Fruit fly (Drosophila melanogaster): Measurements from ENCODE around the gene CG3168.

Gene CG3168

dm6 chrX:6705059-6705802 lies 34.6 kb downstream of the CG3168 start (continued):
- no peak for TF ChIP-seq CG17568 (GFP tag; optimal IDR thresholded peaks at IDR 0.05)
- no peak for TF ChIP-seq CG6175 (GFP tag; IDR thresholded peaks at IDR 0.05)
- no peak for TF ChIP-seq Dip2 (GFP tag; IDR thresholded peaks at IDR 0.05)
- TF ChIP-seq ttk (GFP tag; IDR thresholded peaks at IDR 0.05): no peak
- no peak for TF ChIP-seq CG1024 (GFP tag; IDR thresholded peaks at IDR 0.05)
- TF ChIP-seq hkb (optimal IDR thresholded peaks at IDR 0.05): no peak
- TF ChIP-seq hkb (GFP tag; IDR thresholded peaks at IDR 0.05): no peak
- no peak for TF ChIP-seq Lim3 (GFP tag; IDR thresholded peaks at IDR 0.05)
- no peak for TF ChIP-seq CG6272 (GFP tag; IDR thresholded peaks at IDR 0.05)
- TF ChIP-seq Sox102F (GFP tag; optimal IDR thresholded peaks at IDR 0.05): peak; percentile 13
- TF ChIP-seq org-1 (GFP tag; optimal IDR thresholded peaks at IDR 0.05): no peak
- TF ChIP-seq az2 (GFP tag; optimal IDR thresholded peaks at IDR 0.05): no peak
- no peak for TF ChIP-seq insv (GFP tag; optimal IDR thresholded peaks at IDR 0.05)
- TF ChIP-seq sd (tag; optimal IDR thresholded peaks at IDR 0.05): no peak
- no peak for TF ChIP-seq hth (optimal IDR thresholded peaks at IDR 0.05)
- TF ChIP-seq CG12155 (GFP tag; optimal IDR thresholded peaks at IDR 0.05): no peak
- no peak for TF ChIP-seq gcm (GFP tag; optimal IDR thresholded peaks at IDR 0.05)
- no peak for TF ChIP-seq CG10274 (GFP tag; optimal IDR thresholded peaks at IDR 0.05)
- TF ChIP-seq chinmo (GFP tag; IDR thresholded peaks at IDR 0.05; ENCODE audit: partially characterized antibody): no peak
- TF ChIP-seq fd102C (GFP tag; optimal IDR thresholded peaks at IDR 0.05): no peak
- no peak for TF ChIP-seq CG18764 (GFP tag; optimal IDR thresholded peaks at IDR 0.05)
- TF ChIP-seq CG31441 (GFP tag; IDR thresholded peaks at IDR 0.05): no peak
- no peak for TF ChIP-seq Side (GFP tag; optimal IDR thresholded peaks at IDR 0.05)
- TF ChIP-seq CG7839 (tag; optimal IDR thresholded peaks at IDR 0.05): no peak
- TF ChIP-seq Dll (GFP tag; IDR thresholded peaks at IDR 0.05; ENCODE audit: partially characterized antibody): no peak
- no peak for TF ChIP-seq Ssrp (tag; optimal IDR thresholded peaks at IDR 0.05)
- TF ChIP-seq yki (optimal IDR thresholded peaks at IDR 0.05): no peak
- no peak for TF ChIP-seq CG7372 (GFP tag; IDR thresholded peaks at IDR 0.05)
- no peak for TF ChIP-seq CG8478 (optimal IDR thresholded peaks at IDR 0.05)
- no peak for TF ChIP-seq CG11560 (tag; IDR thresholded peaks at IDR 0.05)
- peak; percentile 45 for TF ChIP-seq CG34376 (GFP tag; optimal IDR thresholded peaks at IDR 0.05)
- TF ChIP-seq CG3726 (GFP tag; IDR thresholded peaks at IDR 0.05): no peak
- no peak for TF ChIP-seq stwl (tag; optimal IDR thresholded peaks at IDR 0.05)
- no peak for TF ChIP-seq Hand (GFP tag; optimal IDR thresholded peaks at IDR 0.05)
- TF ChIP-seq chif (GFP tag; optimal IDR thresholded peaks at IDR 0.05): no peak
- TF ChIP-seq pb (GFP tag; optimal IDR thresholded peaks at IDR 0.05): no peak
- no peak for TF ChIP-seq CG6254 (GFP tag; optimal IDR thresholded peaks at IDR 0.05)
- no peak for TF ChIP-seq CG6689 (GFP tag; IDR thresholded peaks at IDR 0.05)
- TF ChIP-seq CG6683 (GFP tag; optimal IDR thresholded peaks at IDR 0.05): no peak
- TF ChIP-seq TFAM (GFP tag; optimal IDR thresholded peaks at IDR 0.05): no peak
- peak; percentile 51 for TF ChIP-seq CG2678 (tag; optimal IDR thresholded peaks at IDR 0.05)
- no peak for TF ChIP-seq lov (optimal IDR thresholded peaks at IDR 0.05)
- no peak for TF ChIP-seq lov (GFP tag; IDR thresholded peaks at IDR 0.05)
- no peak for TF ChIP-seq Usf (GFP tag; optimal IDR thresholded peaks at IDR 0.05)
- TF ChIP-seq sna (GFP tag; IDR thresholded peaks at IDR 0.05; ENCODE audit: partially characterized antibody): no peak
- TF ChIP-seq ab (GFP tag; optimal IDR thresholded peaks at IDR 0.05): no peak
- TF ChIP-seq usp (GFP tag; optimal IDR thresholded peaks at IDR 0.05): no peak
- TF ChIP-seq lola (GFP tag; optimal IDR thresholded peaks at IDR 0.05): peak in 1 of 3 experiments; percentile 17
- no peak for TF ChIP-seq pan (optimal IDR thresholded peaks at IDR 0.05)
- TF ChIP-seq pan (GFP tag; optimal IDR thresholded peaks at IDR 0.05 in 1 of 2, IDR thresholded peaks at IDR 0.05 in 1 of 2): no peak
- no peak for TF ChIP-seq CG14965 (GFP tag; optimal IDR thresholded peaks at IDR 0.05; ENCODE audit: borderline replicate concordance)
- no peak for TF ChIP-seq mam (GFP tag; optimal IDR thresholded peaks at IDR 0.05)

All from whole organism, embryonic.